Fruit fly (Drosophila melanogaster): ENCODE measurements around the gene GV1.

Gene GV1

DNA sequence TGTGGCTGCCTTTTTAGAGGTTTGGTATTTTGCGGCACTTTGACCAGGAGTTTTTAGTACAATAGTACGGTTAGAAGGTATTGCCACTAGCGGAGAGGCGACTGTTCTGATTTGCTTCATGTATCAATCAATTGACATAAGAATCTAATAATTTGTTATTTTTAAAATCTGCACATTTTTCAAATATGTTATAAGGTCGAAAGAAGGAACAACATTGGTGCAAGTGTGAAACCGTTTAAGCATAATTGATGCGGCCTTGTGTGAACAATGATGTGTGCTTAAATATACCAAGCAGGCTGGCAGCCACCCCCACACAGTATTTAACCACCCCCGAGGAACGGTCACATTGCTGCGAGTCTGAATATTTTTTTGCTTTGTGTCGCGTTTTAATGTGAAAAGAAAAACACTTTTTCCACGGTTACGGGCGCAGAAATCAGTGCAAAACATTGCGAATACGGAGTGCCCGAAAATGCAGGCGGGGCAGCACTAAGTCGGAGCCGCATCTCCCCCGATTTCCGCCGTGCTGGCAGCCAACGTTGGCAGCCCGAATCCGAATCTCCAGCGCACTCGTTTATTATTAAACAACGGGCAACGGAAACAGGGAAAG, 54.8 kb downstream of the GV1 start, which contains the start of the genes HBS1 and CG12025 (continued):
- TF ChIP-seq CG6765 (GFP tag; optimal IDR thresholded peaks at IDR 0.05) (peak; percentile 6), CG12299 (tag; optimal IDR thresholded peaks at IDR 0.05) (no peak), NfI (GFP tag; optimal IDR thresholded peaks at IDR 0.05) (peak; percentile 61), jigr1 (GFP tag; IDR thresholded peaks at IDR 0.05) (no peak), CG4282 (GFP tag; optimal IDR thresholded peaks at IDR 0.05) (no peak), zfh2 (GFP tag; optimal IDR thresholded peaks at IDR 0.05) (peak; percentile 64), CG15696 (tag; optimal IDR thresholded peaks at IDR 0.05) (peak; percentile 76), unc-4 (GFP tag; IDR thresholded peaks at IDR 0.05; ENCODE audit: partially characterized antibody) (no peak), CG5180 (GFP tag; optimal IDR thresholded peaks at IDR 0.05) (no peak), CG13296 (GFP tag; optimal IDR thresholded peaks at IDR 0.05) (no peak), seq (GFP tag; IDR thresholded peaks at IDR 0.05) (no peak), Neu2 (GFP tag; optimal IDR thresholded peaks at IDR 0.05; ENCODE audit: borderline replicate concordance) (no peak), Drgx (GFP tag; IDR thresholded peaks at IDR 0.05) (no peak), CG15011 (GFP tag; optimal IDR thresholded peaks at IDR 0.05) (no peak), CG1603 (tag; optimal IDR thresholded peaks at IDR 0.05) (peak; percentile 82), slp2 (GFP tag; optimal IDR thresholded peaks at IDR 0.05) (peak; percentile 38), ase (GFP tag; IDR thresholded peaks at IDR 0.05) (0 out of 3 replicates have a peak, but pooled peaks have one; percentile 21), CG16813 (GFP tag; IDR thresholded peaks at IDR 0.05; ENCODE audit: partially characterized antibody) (0 out of 3 replicates have a peak, but pooled peaks have one; percentile 22), ac (GFP tag; optimal IDR thresholded peaks at IDR 0.05) (no peak), pita (GFP tag; optimal IDR thresholded peaks at IDR 0.05) (no peak), Sox100B (GFP tag; optimal IDR thresholded peaks at IDR 0.05) (no peak), CG1024 (GFP tag; IDR thresholded peaks at IDR 0.05) (peak; percentile 10; the same call in 1 of the 2 replicates), CG7963 (GFP tag; IDR thresholded peaks at IDR 0.05; ENCODE audit: partially characterized antibody) (no peak), CG8924 (tag; optimal IDR thresholded peaks at IDR 0.05) (peak; percentile 56), hbn (GFP tag; IDR thresholded peaks at IDR 0.05; ENCODE audit: partially characterized antibody) (no peak), ci (GFP tag; IDR thresholded peaks at IDR 0.05) (no peak), Meics (GFP tag; optimal IDR thresholded peaks at IDR 0.05) (peak; percentile 49), pum (GFP tag; optimal IDR thresholded peaks at IDR 0.05) (peak; percentile 75), ATbp (GFP tag; optimal IDR thresholded peaks at IDR 0.05) (no peak), CG2199 (GFP tag; IDR thresholded peaks at IDR 0.05) (no peak), Sry-δ (GFP tag; optimal IDR thresholded peaks at IDR 0.05) (peak; percentile 63), gcm (GFP tag; optimal IDR thresholded peaks at IDR 0.05) (peak; percentile 40), klu (GFP tag; IDR thresholded peaks at IDR 0.05) (peak; percentile 81), H2.0 (GFP tag; IDR thresholded peaks at IDR 0.05) (no peak), bab2 (GFP tag; optimal IDR thresholded peaks at IDR 0.05) (peak; percentile 56), CG3065 (GFP tag; optimal IDR thresholded peaks at IDR 0.05) (peak; percentile 63), CG4404 (GFP tag; IDR thresholded peaks at IDR 0.05) (peak; percentile 74), cad (GFP tag; optimal IDR thresholded peaks at IDR 0.05) (no peak), nom (GFP tag; optimal IDR thresholded peaks at IDR 0.05) (peak; percentile 10), Antp (GFP tag; optimal IDR thresholded peaks at IDR 0.05) (peak; percentile 33), CG34376 (GFP tag; optimal IDR thresholded peaks at IDR 0.05) (no peak), vnd (GFP tag; IDR thresholded peaks at IDR 0.05; ENCODE audit: partially characterized antibody) (no peak), HLH3B (GFP tag; IDR thresholded peaks at IDR 0.05) (peak; percentile 27; the same call in 1 of the 2 replicates), Doc2 (GFP tag; IDR thresholded peaks at IDR 0.05) (no peak), HLH4C (GFP tag; IDR thresholded peaks at IDR 0.05; ENCODE audit: partially characterized antibody) (no peak), CG6254 (GFP tag; optimal IDR thresholded peaks at IDR 0.05) (no peak), CG10959 (GFP tag; IDR thresholded peaks at IDR 0.05) (no peak), CG2889 (GFP tag; IDR thresholded peaks at IDR 0.05) (0 out of 3 replicates have a peak, but pooled peaks have one; percentile 26), CG15601 (tag; optimal IDR thresholded peaks at IDR 0.05) (peak; percentile 39), CG4424 (GFP tag; optimal IDR thresholded peaks at IDR 0.05) (peak; percentile 42)
